Worm (Caenorhabditis elegans) whole organism, L3 larva: ENCODE measurements around the gene mrps-22.

Experiments
- R02D3.7 ChIP-seq: fragments of 150-350 bp; optimal IDR thresholded peaks from 2 replicates; lab custom pipeline; 2014; ENCODE audit warnings: missing biosample characterization, missing genetic modification characterization
- ZK546.5 ChIP-seq: sonication (generic microtip); optimal IDR thresholded peaks from 2 replicates; lab custom pipeline; 2017; ENCODE audit warnings: missing biosample characterization, missing genetic modification characterization
- aly-2 ChIP-seq: fragments of 150-350 bp; optimal IDR thresholded peaks from 2 replicates; lab custom pipeline; 2014; ENCODE audit warnings: missing biosample characterization, missing genetic modification characterization
- ama-1 ChIP-seq: fragments of 150-350 bp; optimal IDR thresholded peaks from 2 replicates; lab custom pipeline; 2018
- ceh-28 ChIP-seq: fragments of 150-350 bp; optimal IDR thresholded peaks from 2 replicates; lab custom pipeline; 2014; ENCODE audit warnings: missing biosample characterization, missing genetic modification reagents, missing genetic modification characterization
- ceh-82 ChIP-seq: fragments of 150-350 bp; optimal IDR thresholded peaks from 2 replicates; lab custom pipeline; 2014; ENCODE audit warnings: missing biosample characterization, missing genetic modification characterization
- egl-27 ChIP-seq: sonication (generic microtip); optimal IDR thresholded peaks from 4 replicates; lab custom pipeline; 2017; ENCODE audit warnings: missing biosample characterization, missing genetic modification reagents, missing genetic modification characterization
- egl-5 ChIP-seq: fragments of 150-350 bp; optimal IDR thresholded peaks from 2 replicates; lab custom pipeline; 2017; ENCODE audit warnings: missing biosample characterization, missing genetic modification reagents, missing genetic modification characterization, inconsistent platforms
- elt-1 ChIP-seq: fragments of 150-350 bp; optimal IDR thresholded peaks from 2 replicates; lab custom pipeline; 2014; ENCODE audit warnings: missing biosample characterization, missing genetic modification characterization
- elt-2 ChIP-seq: sonication (generic microtip); optimal IDR thresholded peaks from 2 replicates; lab custom pipeline; 2016; ENCODE audit warnings: missing genetic modification reagents, mild to moderate bottlenecking, missing genetic modification characterization, missing compliant biosample characterization
- fkh-10 ChIP-seq: sonication (generic microtip); optimal IDR thresholded peaks from 2 replicates; lab custom pipeline; 2017; ENCODE audit warnings: missing biosample characterization, missing genetic modification reagents, missing genetic modification characterization
- fkh-2 ChIP-seq: fragments of 150-350 bp; optimal IDR thresholded peaks from 2 replicates; lab custom pipeline; 2014; ENCODE audit warnings: missing biosample characterization, missing genetic modification reagents, missing genetic modification characterization
- fos-1 ChIP-seq: fragments of 150-350 bp; optimal IDR thresholded peaks from 2 replicates; lab custom pipeline; 2014; ENCODE audit warnings: missing biosample characterization, missing genetic modification characterization
- hmg-11 ChIP-seq: sonication (generic microtip); optimal IDR thresholded peaks from 2 replicates; lab custom pipeline; 2016; ENCODE audit warnings: missing genetic modification characterization, missing compliant biosample characterization
- jun-1 ChIP-seq: fragments of 150-350 bp; optimal IDR thresholded peaks from 2 replicates; lab custom pipeline; 2014; ENCODE audit warnings: missing biosample characterization, missing genetic modification reagents, missing genetic modification characterization
- lin-15B ChIP-seq: fragments of 150-350 bp; optimal IDR thresholded peaks from 2 replicates; lab custom pipeline; 2014; ENCODE audit warnings: missing biosample characterization, missing genetic modification characterization
- lin-39 ChIP-seq: fragments of 150-350 bp; optimal IDR thresholded peaks from 2 replicates; lab custom pipeline; 2018; ENCODE audit warnings: missing biosample characterization, missing genetic modification reagents, missing genetic modification characterization
- lsy-12 ChIP-seq: sonication (generic microtip); optimal IDR thresholded peaks from 2 replicates; lab custom pipeline; 2016; ENCODE audit warnings: mild to moderate bottlenecking, missing genetic modification characterization, missing compliant biosample characterization
- mdl-1 ChIP-seq: fragments of 150-350 bp; optimal IDR thresholded peaks from 2 replicates; lab custom pipeline; 2014; ENCODE audit warnings: missing biosample characterization, missing genetic modification characterization
- nfya-1 ChIP-seq: sonication (generic microtip); optimal IDR thresholded peaks from 2 replicates; lab custom pipeline; 2017; ENCODE audit warnings: missing genetic modification characterization, mild to moderate bottlenecking, missing compliant biosample characterization, antibody characterized with exemption, moderate library complexity; ENCODE audit not compliant: insufficient read depth
- nhr-11 ChIP-seq: fragments of 150-350 bp; optimal IDR thresholded peaks from 2 replicates; lab custom pipeline; 2014; ENCODE audit warnings: missing biosample characterization, missing genetic modification characterization
- nhr-12 ChIP-seq: fragments of 150-350 bp; optimal IDR thresholded peaks from 2 replicates; lab custom pipeline; 2014; ENCODE audit warnings: missing biosample characterization, missing genetic modification characterization
- nhr-23 ChIP-seq: fragments of 150-350 bp; optimal IDR thresholded peaks from 2 replicates; lab custom pipeline; 2014; ENCODE audit warnings: missing biosample characterization, missing genetic modification reagents, missing genetic modification characterization
- nhr-237 ChIP-seq: fragments of 150-350 bp; optimal IDR thresholded peaks from 2 replicates; lab custom pipeline; 2014; ENCODE audit warnings: missing biosample characterization, missing genetic modification characterization
- nhr-25 ChIP-seq: sonication (generic microtip); optimal IDR thresholded peaks from 2 replicates; lab custom pipeline; 2017; ENCODE audit warnings: missing biosample characterization, missing genetic modification characterization
- nhr-43 ChIP-seq: sonication (generic microtip); optimal IDR thresholded peaks from 2 replicates; lab custom pipeline; 2016; ENCODE audit warnings: mild to moderate bottlenecking, missing genetic modification characterization, missing compliant biosample characterization; ENCODE audit not compliant: poor library complexity, severe bottlenecking
- nhr-67 ChIP-seq: fragments of 150-350 bp; optimal IDR thresholded peaks from 2 replicates; lab custom pipeline; 2014; ENCODE audit warnings: missing biosample characterization, missing genetic modification characterization
- nhr-77 ChIP-seq: fragments of 150-350 bp; optimal IDR thresholded peaks from 2 replicates; lab custom pipeline; 2014; ENCODE audit warnings: missing biosample characterization, missing genetic modification characterization
- pha-4 ChIP-seq: fragments of 150-350 bp; optimal IDR thresholded peaks from 2 replicates; lab custom pipeline; 2014; ENCODE audit warnings: missing biosample characterization, missing genetic modification reagents, missing genetic modification characterization
- pqm-1 ChIP-seq: fragments of 150-350 bp; optimal IDR thresholded peaks from 2 replicates; lab custom pipeline; 2017; ENCODE audit warnings: missing biosample characterization, missing genetic modification characterization, inconsistent platforms
- sea-2 ChIP-seq: fragments of 150-350 bp; sonication (generic microtip); optimal IDR thresholded peaks from 4 replicates; lab custom pipeline; 2014; ENCODE audit warnings: missing biosample characterization, missing genetic modification reagents, missing genetic modification characterization
- skn-1 ChIP-seq: fragments of 150-350 bp; optimal IDR thresholded peaks from 2 replicates; lab custom pipeline; 2014; ENCODE audit warnings: missing biosample characterization, missing genetic modification characterization
- snpc-4 ChIP-seq: fragments of 150-350 bp; optimal IDR thresholded peaks from 2 replicates; lab custom pipeline; 2014; ENCODE audit warnings: missing biosample characterization, missing genetic modification characterization
- tbx-2 ChIP-seq: sonication (generic microtip); optimal IDR thresholded peaks from 2 replicates; lab custom pipeline; 2016; ENCODE audit warnings: mild to moderate bottlenecking, missing genetic modification characterization, missing compliant biosample characterization
- unc-62 ChIP-seq: fragments of 150-350 bp; sonication (generic microtip); optimal IDR thresholded peaks from 4 replicates; lab custom pipeline; 2014; ENCODE audit warnings: missing biosample characterization, missing genetic modification reagents, missing genetic modification characterization

Gene mrps-22

DNA sequence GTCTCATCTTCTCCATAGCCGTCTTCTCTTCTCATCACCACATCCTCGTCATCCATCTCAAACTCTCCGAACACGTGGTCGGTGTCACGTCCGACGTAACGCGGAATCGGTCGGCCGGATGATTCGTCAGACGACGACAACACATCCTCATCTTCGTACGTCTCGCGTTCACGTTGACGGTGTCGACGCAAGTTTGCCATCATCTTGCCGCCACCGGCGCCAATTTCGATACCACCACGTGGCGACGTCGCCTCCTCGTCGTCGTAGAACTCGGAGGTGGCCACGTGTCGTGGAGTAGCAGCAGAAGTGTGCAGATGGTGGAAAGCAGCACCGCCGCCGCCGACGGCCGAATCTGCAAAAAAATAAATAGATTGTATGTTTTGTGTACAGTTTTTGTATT lies 35.1 kb upstream of the mrps-22 start:
- TF ChIP-seq nhr-25 (peak; percentile 4), lin-39 (peak; percentile 3), nhr-11 (tag; lab: Kevin White, UChicago) (no peak), sea-2 (GFP tag; lab: Kevin White, UChicago) (no peak), nhr-77 (tag; lab: Kevin White, UChicago) (no peak)

DNA sequence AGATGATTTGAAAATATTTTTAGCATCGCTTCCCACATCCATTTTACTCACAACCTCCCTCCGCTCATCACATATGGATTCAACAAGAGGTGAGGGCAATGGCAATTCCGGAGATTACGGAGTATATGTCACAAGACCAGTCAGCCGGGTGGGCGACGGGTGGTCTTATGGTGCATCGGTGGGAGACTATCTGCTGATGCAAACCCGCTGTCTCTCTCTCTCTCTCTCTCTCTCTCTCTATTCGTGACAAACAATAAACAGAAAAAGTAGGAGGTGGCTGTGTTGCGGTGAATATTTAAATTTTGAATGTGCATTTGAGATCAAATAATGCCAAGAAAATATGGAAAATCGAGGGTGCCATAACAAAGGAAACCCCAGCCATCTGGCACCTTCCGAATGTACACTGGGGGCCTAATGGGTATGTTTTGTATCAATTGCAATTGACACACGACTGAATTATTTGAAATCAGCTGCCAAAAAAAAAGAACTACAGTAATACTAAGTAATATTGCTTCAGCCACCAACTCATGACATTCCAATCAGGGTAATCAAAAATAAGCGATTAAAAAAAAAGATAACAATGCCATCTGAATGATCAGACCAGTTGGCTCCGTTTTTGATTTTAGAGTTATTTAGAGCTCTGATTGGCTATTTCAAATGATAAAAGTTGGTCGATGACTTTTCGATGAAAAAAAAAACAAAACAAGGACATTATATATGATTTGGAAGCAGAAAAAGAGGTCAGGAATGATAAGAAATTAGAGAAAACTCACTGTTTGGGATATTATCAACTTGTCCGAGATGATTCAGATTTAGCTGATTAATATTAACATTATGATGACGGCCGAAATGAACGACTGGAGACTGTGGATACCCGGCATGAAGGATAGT lies 34.4 kb upstream of the mrps-22 start:
- peak; percentile 25 for TF ChIP-seq elt-2
- peak; percentile 31 for TF ChIP-seq nhr-25
- peak; percentile 85 for TF ChIP-seq ama-1 (lab: Kevin White, UChicago)
- TF ChIP-seq nfya-1 (tag; lab: Kevin White, UChicago) = peak; percentile 53
- no peak for TF ChIP-seq aly-2 (tag; lab: Kevin White, UChicago)
- TF ChIP-seq pqm-1 (tag; lab: Kevin White, UChicago) = peak; percentile 51
- TF ChIP-seq jun-1 (tag; lab: Kevin White, UChicago) = peak; percentile 61
- no peak for TF ChIP-seq nhr-23 (tag; lab: Kevin White, UChicago)

- TF ChIP-seq lin-39 = peak; percentile 88
- TF ChIP-seq nhr-77 (tag; lab: Kevin White, UChicago) = no peak
- peak; percentile 99 for TF ChIP-seq ama-1 (lab: Kevin White, UChicago)
- peak; percentile 34 for TF ChIP-seq sea-2 (GFP tag; lab: Kevin White, UChicago)
- TF ChIP-seq skn-1 (tag; lab: Kevin White, UChicago) = peak; percentile 46
- peak; percentile 32 for TF ChIP-seq elt-1
- peak; percentile 90 for TF ChIP-seq nfya-1 (tag; lab: Kevin White, UChicago)
- no peak for TF ChIP-seq nhr-12
- peak; percentile 84 for TF ChIP-seq nhr-25
- TF ChIP-seq tbx-2 (tag; lab: Kevin White, UChicago) = peak; percentile 37
- peak; percentile 44 for TF ChIP-seq egl-5 (tag; lab: Kevin White, UChicago)
- no peak for TF ChIP-seq nhr-237 (tag; lab: Kevin White, UChicago)
- peak; percentile 80 for TF ChIP-seq nhr-43
- peak; percentile 90 for TF ChIP-seq pha-4 (tag; lab: Kevin White, UChicago)
- TF ChIP-seq lin-15B = peak; percentile 63
- TF ChIP-seq R02D3.7 (tag; lab: Kevin White, UChicago) = peak; percentile 62
- peak; percentile 62 for TF ChIP-seq elt-2
- peak; percentile 78 for TF ChIP-seq hmg-11 (tag; lab: Kevin White, UChicago)
- TF ChIP-seq fos-1 (tag; lab: Kevin White, UChicago) = peak; percentile 48
- TF ChIP-seq nhr-23 (tag; lab: Kevin White, UChicago) = peak; percentile 78
- TF ChIP-seq ZK546.5 (tag; lab: Kevin White, UChicago) = no peak
- peak; percentile 93 for TF ChIP-seq fkh-10
- peak; percentile 89 for TF ChIP-seq mdl-1 (tag; lab: Kevin White, UChicago)
- no peak for TF ChIP-seq fkh-2 (tag; lab: Kevin White, UChicago)
- TF ChIP-seq snpc-4 (tag; lab: Kevin White, UChicago) = peak; percentile 74
- TF ChIP-seq nhr-11 (tag; lab: Kevin White, UChicago) = peak; percentile 84
- TF ChIP-seq jun-1 (tag; lab: Kevin White, UChicago) = peak; percentile 72
- no peak for TF ChIP-seq nhr-67
- TF ChIP-seq ceh-82 (tag; lab: Kevin White, UChicago) = no peak
- TF ChIP-seq lsy-12 = peak; percentile 60
- peak; percentile 63 for TF ChIP-seq pqm-1 (tag; lab: Kevin White, UChicago)
- TF ChIP-seq unc-62 = peak; percentile 61
- TF ChIP-seq egl-27 (tag; lab: Kevin White, UChicago) = peak; percentile 64
- TF ChIP-seq ceh-28 (tag; lab: Kevin White, UChicago) = peak; percentile 68
Measured at ce11 chrII:10548778-10549671, 33.4 kb upstream of the mrps-22 start.
